Fruit fly (Drosophila melanogaster): Measurements from ENCODE around the gene trn.

The trn gene

DNA sequence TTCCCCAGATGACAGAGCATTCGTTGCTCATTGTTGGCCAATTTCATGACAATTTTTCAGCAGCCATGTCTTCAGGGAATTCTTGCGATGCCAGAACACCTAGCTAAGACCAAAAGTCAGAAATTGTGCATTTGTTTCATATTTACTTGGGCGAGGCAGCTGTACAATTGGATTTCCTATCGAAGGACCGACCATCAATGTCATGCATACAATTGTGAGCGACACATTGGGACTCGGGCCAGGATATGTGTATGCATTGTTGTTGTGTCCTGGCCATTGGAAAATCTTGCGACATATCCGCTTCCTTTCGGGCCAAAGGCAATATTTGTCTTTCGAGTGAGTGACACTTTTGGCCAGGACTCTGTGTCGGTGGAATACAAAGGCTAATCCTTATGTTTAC is 36.7 kb upstream of the trn start:
- no peak for TF ChIP-seq Sox14 (GFP tag; optimal IDR thresholded peaks at IDR 0.05)
- no peak for TF ChIP-seq CG15336 (GFP tag; IDR thresholded peaks at IDR 0.05)
- TF ChIP-seq fkh (GFP tag; optimal IDR thresholded peaks at IDR 0.05) = no peak
- TF ChIP-seq cyc (GFP tag; optimal IDR thresholded peaks at IDR 0.05) = no peak
- TF ChIP-seq CG10669 (GFP tag; optimal IDR thresholded peaks at IDR 0.05) = no peak
- no peak for TF ChIP-seq eg (GFP tag; IDR thresholded peaks at IDR 0.05)
- TF ChIP-seq fd85E (GFP tag; optimal IDR thresholded peaks at IDR 0.05) = no peak

DNA sequence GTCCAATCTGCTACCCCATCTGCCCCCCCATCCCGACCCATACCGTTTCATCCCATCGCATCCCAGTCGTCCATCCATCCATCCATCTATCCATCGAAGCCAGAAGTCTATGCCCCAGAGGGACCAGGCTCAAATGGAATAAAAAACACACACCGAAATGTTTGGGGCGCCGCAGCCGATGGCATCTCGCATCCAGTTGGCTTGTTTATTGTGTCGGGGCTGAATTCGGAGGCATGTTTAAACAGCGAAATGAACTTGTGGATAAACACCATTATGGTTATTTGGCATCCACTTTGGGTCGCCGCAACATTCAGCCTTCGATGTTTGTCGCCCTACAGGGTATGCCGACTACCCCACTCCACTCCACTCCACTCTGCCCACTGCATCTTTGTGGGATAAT is 33.7 kb upstream of the trn start:
- TF ChIP-seq svp (GFP tag) = peak; percentile 10
- no peak for TF ChIP-seq Blimp-1 (GFP tag; optimal IDR thresholded peaks at IDR 0.05)

DNA sequence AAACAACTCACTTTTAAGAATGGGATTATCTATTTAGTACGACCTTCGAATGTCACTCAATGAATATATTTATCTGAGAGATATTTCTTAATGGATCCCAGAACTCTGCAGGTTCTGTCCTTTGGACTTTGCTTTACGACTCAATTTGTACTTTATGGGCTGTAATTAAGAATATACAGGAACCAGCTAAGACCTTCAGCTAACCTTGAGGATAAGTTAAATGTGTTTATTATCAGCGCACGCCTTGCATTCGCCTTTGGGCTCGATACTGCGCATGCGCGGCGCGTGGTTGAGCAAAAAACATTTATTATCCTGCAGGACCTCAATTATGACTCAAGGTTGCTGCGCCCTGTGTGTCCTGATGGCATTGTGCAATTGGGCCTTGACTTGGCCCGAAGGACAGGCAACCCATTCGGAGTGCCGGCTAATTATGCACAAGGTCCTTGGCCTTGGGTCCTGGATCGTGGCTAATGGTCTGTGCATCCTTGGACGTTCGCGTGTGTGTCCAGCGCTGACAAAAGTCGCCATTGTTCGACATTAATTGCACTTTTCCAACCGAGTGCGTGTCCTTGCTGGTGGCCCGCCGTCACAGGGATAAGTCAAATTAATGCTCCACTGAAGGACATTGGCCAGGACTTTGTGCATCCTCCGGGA is 32.7 kb upstream of the trn start:
- TF ChIP-seq CG7368 (GFP tag; optimal IDR thresholded peaks at IDR 0.05) (no peak), CG10669 (GFP tag; optimal IDR thresholded peaks at IDR 0.05) (no peak), Met (GFP tag; optimal IDR thresholded peaks at IDR 0.05) (no peak), Lpt (GFP tag; optimal IDR thresholded peaks at IDR 0.05) (no peak), CG6808 (GFP tag; optimal IDR thresholded peaks at IDR 0.05) (no peak), CG9139 (GFP tag; optimal IDR thresholded peaks at IDR 0.05) (no peak), Gug (GFP tag; IDR thresholded peaks at IDR 0.05) (no peak), cyc (GFP tag; optimal IDR thresholded peaks at IDR 0.05) (no peak), fkh (GFP tag; optimal IDR thresholded peaks at IDR 0.05) (no peak), svp (GFP tag) (no peak), salr (GFP tag; optimal IDR thresholded peaks at IDR 0.05) (no peak), CG6792 (GFP tag; optimal IDR thresholded peaks at IDR 0.05) (no peak), Sox14 (GFP tag; optimal IDR thresholded peaks at IDR 0.05) (no peak), Hr39 (GFP tag; optimal IDR thresholded peaks at IDR 0.05) (no peak), OdsH (GFP tag; optimal IDR thresholded peaks at IDR 0.05) (no peak), CG1621 (tag; optimal IDR thresholded peaks at IDR 0.05) (no peak), Hr4 (GFP tag; optimal IDR thresholded peaks at IDR 0.05) (no peak), spab (GFP tag; optimal IDR thresholded peaks at IDR 0.05) (no peak), Eip75B (GFP tag; optimal IDR thresholded peaks at IDR 0.05) (no peak), CG3919 (GFP tag; optimal IDR thresholded peaks at IDR 0.05) (no peak)

DNA sequence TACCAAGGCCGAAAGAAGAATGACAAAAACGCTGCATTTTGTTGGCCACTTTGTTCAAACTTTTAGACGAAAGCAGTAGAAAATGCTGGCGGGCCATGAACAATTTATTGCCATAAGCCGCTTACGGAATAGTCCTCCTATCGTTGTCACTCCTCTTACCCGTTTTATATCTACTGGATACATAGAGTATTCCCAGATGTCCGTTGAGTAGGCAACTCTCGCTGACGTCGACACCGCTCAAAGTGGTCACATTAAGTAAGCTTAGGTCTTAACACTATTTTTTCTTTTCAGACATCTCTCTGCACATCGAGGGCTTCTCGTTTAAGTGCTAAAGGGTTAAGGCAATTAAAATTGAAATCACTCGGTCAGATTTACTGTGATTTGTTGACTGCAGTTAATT is 30.6 kb upstream of the trn start:
- TF ChIP-seq Hr39 (GFP tag; optimal IDR thresholded peaks at IDR 0.05) (no peak), lz (GFP tag; optimal IDR thresholded peaks at IDR 0.05) (no peak), Eip75B (GFP tag; optimal IDR thresholded peaks at IDR 0.05) (no peak), Eip93F (GFP tag; optimal IDR thresholded peaks at IDR 0.05) (no peak), topi (GFP tag; optimal IDR thresholded peaks at IDR 0.05) (no peak), CG4318 (GFP tag; optimal IDR thresholded peaks at IDR 0.05) (no peak), CG7368 (GFP tag; optimal IDR thresholded peaks at IDR 0.05) (no peak), CG9139 (GFP tag; optimal IDR thresholded peaks at IDR 0.05) (no peak), Blimp-1 (GFP tag; optimal IDR thresholded peaks at IDR 0.05) (no peak), cyc (GFP tag; optimal IDR thresholded peaks at IDR 0.05) (no peak), Ets21C (GFP tag; optimal IDR thresholded peaks at IDR 0.05) (no peak), pdm3 (GFP tag; optimal IDR thresholded peaks at IDR 0.05) (no peak)

DNA sequence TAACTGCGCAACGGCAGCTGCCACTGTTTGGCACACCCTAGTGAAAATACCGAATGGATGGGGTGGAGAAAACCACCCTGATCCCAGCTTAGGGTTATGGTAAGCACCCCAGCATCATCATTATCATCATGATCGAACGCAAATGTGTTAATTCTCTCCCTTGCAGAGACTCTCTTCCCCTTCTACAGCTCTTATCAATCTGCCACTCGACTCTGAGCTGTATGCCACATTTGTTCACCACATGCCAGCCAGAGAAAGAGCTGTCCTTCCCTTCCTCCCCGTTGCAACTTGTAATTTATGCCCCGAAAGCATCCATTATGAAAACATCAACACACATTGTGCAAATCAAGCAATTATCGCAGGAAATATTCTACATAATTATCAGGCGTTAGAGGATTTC is 29.6 kb upstream of the trn start:
- TF ChIP-seq CG8632 (GFP tag; optimal IDR thresholded peaks at IDR 0.05) = no peak
- no peak for TF ChIP-seq topi (GFP tag; optimal IDR thresholded peaks at IDR 0.05)
- TF ChIP-seq Hr38 (GFP tag; optimal IDR thresholded peaks at IDR 0.05) = no peak
- no peak for TF ChIP-seq CG3032 (tag; optimal IDR thresholded peaks at IDR 0.05)
- no peak for TF ChIP-seq Ets21C (GFP tag; optimal IDR thresholded peaks at IDR 0.05)
- no peak for TF ChIP-seq svp (GFP tag)
- no peak for TF ChIP-seq CG3919 (GFP tag; optimal IDR thresholded peaks at IDR 0.05)
- TF ChIP-seq vri (GFP tag; optimal IDR thresholded peaks at IDR 0.05) = no peak
- no peak for TF ChIP-seq Hr39 (GFP tag; optimal IDR thresholded peaks at IDR 0.05)
- no peak for TF ChIP-seq CG31627 (GFP tag; optimal IDR thresholded peaks at IDR 0.05)
- TF ChIP-seq Ets96B (tag; optimal IDR thresholded peaks at IDR 0.05) = no peak
- TF ChIP-seq acj6 (GFP tag; optimal IDR thresholded peaks at IDR 0.05) = no peak
- no peak for TF ChIP-seq Sox14 (GFP tag; optimal IDR thresholded peaks at IDR 0.05)
- TF ChIP-seq dsx (GFP tag; optimal IDR thresholded peaks at IDR 0.05; ENCODE audit: poor library complexity, severe bottlenecking) = no peak
- TF ChIP-seq Sox15 (GFP tag; optimal IDR thresholded peaks at IDR 0.05) = no peak
- TF ChIP-seq eg (GFP tag; IDR thresholded peaks at IDR 0.05) = no peak
- TF ChIP-seq achi (GFP tag; optimal IDR thresholded peaks at IDR 0.05) = no peak
- TF ChIP-seq pdm3 (GFP tag; optimal IDR thresholded peaks at IDR 0.05) = no peak
